Worm (Caenorhabditis elegans): ENCODE results near the gene srbc-70.

ce11 chrIV:4264649-4265048, 36.8 kb upstream of the srbc-70 start:
- no peak for TF ChIP-seq T22C8.4 (GFP tag; IDR thresholded peaks at IDR 0.05)
- TF ChIP-seq ztf-29 (GFP tag; IDR thresholded peaks at IDR 0.05): no peak
- no peak for TF ChIP-seq ref-1 (GFP tag; conservative IDR thresholded peaks at IDR 0.05)
- no peak for TF ChIP-seq ztf-23 (GFP tag; IDR thresholded peaks at IDR 0.05)
- no peak for TF ChIP-seq tab-1 (GFP tag; IDR thresholded peaks at IDR 0.05)
- no peak for TF ChIP-seq cog-1 (tag; optimal IDR thresholded peaks at IDR 0.05)
